Fruit fly (Drosophila melanogaster): ENCODE data around the gene CG12746.

DNA sequence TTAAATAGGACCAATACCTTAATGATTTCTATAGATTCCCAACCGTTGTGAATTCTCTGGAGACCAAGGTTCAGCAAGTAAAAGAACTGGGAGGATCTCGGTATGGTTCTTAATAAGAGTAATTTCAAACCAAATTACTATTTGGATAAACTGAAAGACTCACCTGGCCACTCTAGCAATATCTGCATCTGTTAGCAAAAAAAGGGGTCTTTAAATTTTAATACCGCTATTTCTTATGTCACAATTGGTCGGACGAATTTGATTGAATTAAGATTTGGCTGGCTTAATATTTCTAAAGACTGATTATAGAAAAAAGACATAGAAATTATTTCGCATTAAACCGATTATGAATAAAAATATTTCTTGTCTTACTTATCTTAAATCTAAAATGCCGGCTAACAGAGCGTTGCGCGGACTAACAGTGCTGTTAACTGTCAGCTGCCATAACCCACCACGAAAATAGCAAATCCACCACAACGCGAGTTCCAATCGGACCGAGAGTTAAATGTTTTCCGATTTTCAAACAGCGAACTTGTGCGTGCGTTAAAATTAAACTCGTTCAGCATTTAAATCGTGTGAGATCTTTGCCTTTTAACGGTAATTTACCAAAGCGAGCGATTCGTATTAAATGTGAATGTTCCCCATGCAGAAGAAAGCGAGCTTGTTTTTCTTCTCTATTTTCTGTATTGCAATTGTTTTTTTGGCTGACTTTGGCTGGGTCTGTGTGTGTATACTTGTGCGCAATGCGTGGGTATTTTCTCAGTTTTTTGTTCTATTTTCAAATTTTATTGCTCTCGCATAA lies 6.2 kb downstream of the CG12746 start, which contains the start of gene CRMP:
- TF ChIP-seq pan (optimal IDR thresholded peaks at IDR 0.05) (no peak), pan (GFP tag; optimal IDR thresholded peaks at IDR 0.05 in 1 of 2, IDR thresholded peaks at IDR 0.05 in 1 of 2) (no peak), CG18011 (GFP tag; optimal IDR thresholded peaks at IDR 0.05) (peak; percentile 88), CG34376 (GFP tag; optimal IDR thresholded peaks at IDR 0.05) (peak; percentile 43), CG18476 (GFP tag; optimal IDR thresholded peaks at IDR 0.05) (no peak), CG12155 (GFP tag; optimal IDR thresholded peaks at IDR 0.05) (no peak), CG4282 (GFP tag; optimal IDR thresholded peaks at IDR 0.05) (no peak), zen2 (GFP tag; IDR thresholded peaks at IDR 0.05; ENCODE audit: partially characterized antibody) (peak; percentile 24; the same call in 1 of the 3 replicates), Poxn (GFP tag; IDR thresholded peaks at IDR 0.05) (no peak), Dek (tag; optimal IDR thresholded peaks at IDR 0.05) (no peak), Xrp1 (GFP tag; IDR thresholded peaks at IDR 0.05) (no peak), ewg (GFP tag; optimal IDR thresholded peaks at IDR 0.05) (no peak), Atf6 (GFP tag; IDR thresholded peaks at IDR 0.05) (no peak), CG10267 (tag; optimal IDR thresholded peaks at IDR 0.05) (no peak), prd (optimal IDR thresholded peaks at IDR 0.05) (no peak), prd (GFP tag; IDR thresholded peaks at IDR 0.05) (no peak)

Measured in whole organism, embryonic.